Fruit fly (Drosophila melanogaster) Kc167 (cell line): ENCODE measurements around the gene Past1.

ENCODE experiments used
- Myc ChIP-seq: fragments of >200 bp; optimal IDR thresholded peaks from 2 replicates; lab custom pipeline; 2017; ENCODE audit warnings: missing external identifiers
- h ChIP-seq: fragments of >200 bp; optimal IDR thresholded peaks from 3 replicates; lab custom pipeline; 2018; ENCODE audit warnings: missing external identifiers
- insv ChIP-seq: fragments of >200 bp; optimal IDR thresholded peaks from 3 replicates; lab custom pipeline; 2018; ENCODE audit warnings: missing external identifiers
- ttk ChIP-seq: sonication (Bioruptor generic); optimal IDR thresholded peaks from 2 replicates; lab custom pipeline; 2017; ENCODE audit warnings: missing external identifiers

- TF ChIP-seq insv (lab: Kevin White, UChicago) = no peak
- no peak for TF ChIP-seq h
- no peak for TF ChIP-seq Myc
- no peak for TF ChIP-seq ttk (lab: Kevin White, UChicago)
These were observed 483 bp downstream of the Past1 start for dm6 chr3R:12697571-12698039.
